Fruit fly (Drosophila melanogaster) whole organism, embryonic: ENCODE results near the gene Paics.
A peak's percentile ranks its signal among the peaks of the same experiment; 100 is the strongest.

Experiments
- Asciz ChIP-seq: fragments of 200-800 bp; sonication (Bioruptor generic); optimal IDR thresholded peaks from 2 replicates; lab custom pipeline; 2017; ENCODE audit warnings: missing biosample characterization, mild to moderate bottlenecking, missing genetic modification characterization, missing genetic modification reagents
- CG12219 ChIP-seq: fragments of 200-800 bp; sonication (Bioruptor generic); optimal IDR thresholded peaks from 3 replicates; lab custom pipeline; 2018; ENCODE audit warnings: missing biosample characterization, mild to moderate bottlenecking, missing genetic modification characterization
- CG1603 ChIP-seq: fragments of 200-800 bp; sonication (Bioruptor generic); optimal IDR thresholded peaks from 2 replicates; lab custom pipeline; 2019; ENCODE audit warnings: missing biosample characterization, mild to moderate bottlenecking, missing genetic modification characterization, moderate library complexity
- Dll ChIP-seq: fragments of 200-800 bp; sonication (Bioruptor generic); IDR thresholded peaks from 4 replicates; pipeline ENCODE4 v1.3.6; 2022; ENCODE audit warnings: missing biosample characterization, missing genetic modification characterization; ENCODE audit not compliant: partially characterized antibody
- Gug ChIP-seq: fragments of 200-800 bp; sonication (Bioruptor generic); IDR thresholded peaks from 4 replicates; pipeline ENCODE4 v1.3.6; 2022; ENCODE audit warnings: missing biosample characterization, missing genetic modification characterization
- Hr78 ChIP-seq, 2 experiments: fragments of 200-800 bp in 1 of 2; fragments of >200 bp in 1 of 2; sonication (Bioruptor generic) in 1 of 2; optimal IDR thresholded peaks; 2 replicates each; lab custom pipeline; 2017 to 2019; ENCODE audit warnings: missing biosample characterization in 2 of 2, missing genetic modification characterization in 2 of 2, mild to moderate bottlenecking in 1 of 2, moderate library complexity in 1 of 2
- Oli ChIP-seq: fragments of 200-800 bp; sonication (Bioruptor generic); optimal IDR thresholded peaks from 2 replicates; lab custom pipeline; 2018; ENCODE audit warnings: missing biosample characterization, mild to moderate bottlenecking, missing genetic modification characterization, moderate library complexity
- Xbp1 ChIP-seq: fragments of 200-800 bp; sonication (Bioruptor generic); optimal IDR thresholded peaks from 3 replicates; lab custom pipeline; 2016; ENCODE audit warnings: missing biosample characterization, mild to moderate bottlenecking, missing genetic modification characterization
- ash1 ChIP-seq: fragments of 200-800 bp; sonication (Bioruptor generic); optimal IDR thresholded peaks from 2 replicates; lab custom pipeline; 2018; ENCODE audit warnings: missing biosample characterization, mild to moderate bottlenecking, missing genetic modification characterization
- gem ChIP-seq: fragments of 200-800 bp; sonication (Bioruptor generic); optimal IDR thresholded peaks from 2 replicates; lab custom pipeline; 2019; ENCODE audit warnings: missing biosample characterization, mild to moderate bottlenecking, missing genetic modification characterization, moderate library complexity
- hkb ChIP-seq, 2 experiments: fragments of 200-800 bp in 1 of 2; fragments of >200 bp in 1 of 2; sonication (Bioruptor generic) in 1 of 2; IDR thresholded peaks in 1 of 2; optimal IDR thresholded peaks in 1 of 2; 2 replicates each; pipeline versions ENCODE4 v1.3.6 to Lab custom; 2017 to 2022; ENCODE audit warnings: missing biosample characterization in 1 of 2, missing genetic modification characterization in 1 of 2
- ro ChIP-seq: fragments of 200-800 bp; sonication (Bioruptor generic); IDR thresholded peaks from 2 replicates; pipeline ENCODE4 v1.3.6; 2022; ENCODE audit warnings: missing biosample characterization, missing genetic modification characterization
- so ChIP-seq: fragments of 200-800 bp; sonication (Bioruptor generic); IDR thresholded peaks from 3 replicates; pipeline ENCODE4 v1.3.6; 2022; ENCODE audit warnings: missing biosample characterization, missing genetic modification characterization
- trem ChIP-seq: fragments of 200-800 bp; optimal IDR thresholded peaks from 3 replicates; lab custom pipeline; 2019; ENCODE audit warnings: missing biosample characterization, mild to moderate bottlenecking, missing genetic modification characterization, moderate library complexity

dm6 chrX:12749891-12750581 lies 10.4 kb downstream of the Paics start:
- no peak for TF ChIP-seq Xbp1
- no peak for TF ChIP-seq so (GFP tag; lab: Robert Waterston, UW)
- no peak for TF ChIP-seq Dll (GFP tag; lab: Robert Waterston, UW)
- TF ChIP-seq trem (tag; lab: Kevin White, UChicago): no peak
- TF ChIP-seq Oli (tag; lab: Kevin White, UChicago): no peak
- no peak for TF ChIP-seq CG1603 (tag; lab: Kevin White, UChicago)
- no peak for TF ChIP-seq ash1 (GFP tag; lab: Kevin White, UChicago)
- TF ChIP-seq ro (GFP tag; lab: Robert Waterston, UW): no peak
- no peak for TF ChIP-seq Gug (GFP tag; lab: Robert Waterston, UW)
- TF ChIP-seq Asciz: peak; percentile 41
- TF ChIP-seq hkb (optimal IDR thresholded peaks at IDR 0.05; lab: Kevin White, UChicago): no peak
- no peak for TF ChIP-seq hkb (GFP tag; IDR thresholded peaks at IDR 0.05; lab: Robert Waterston, UW)
- TF ChIP-seq Hr78 (GFP tag; optimal IDR thresholded peaks at IDR 0.05; lab: Kevin White, UChicago): no peak
- TF ChIP-seq CG12219: no peak
- peak; percentile 2 for TF ChIP-seq gem (tag; lab: Kevin White, UChicago)
